Worm (Caenorhabditis elegans) whole organism, L2 larva: ENCODE measurements around the gene smim-14.
A peak's percentile ranks its signal among the peaks of the same experiment; 100 is the strongest.

ENCODE experiments used
- C34F6.9 ChIP-seq: fragments of 150-350 bp; optimal IDR thresholded peaks from 2 replicates; lab custom pipeline; 2014; ENCODE audit warnings: missing biosample characterization, missing genetic modification characterization
- F13H6.1 ChIP-seq: sonication (generic microtip); optimal IDR thresholded peaks from 2 replicates; lab custom pipeline; 2016; ENCODE audit warnings: missing genetic modification characterization, missing compliant biosample characterization
- R02D3.7 ChIP-seq: fragments of 150-350 bp; optimal IDR thresholded peaks from 2 replicates; lab custom pipeline; 2014; ENCODE audit warnings: missing biosample characterization, missing genetic modification characterization
- Y55F3AM.14 ChIP-seq: fragments of 200-800 bp; sonication (Bioruptor generic); optimal IDR thresholded peaks from 2 replicates; lab custom pipeline; 2018; ENCODE audit warnings: mild to moderate bottlenecking, missing genetic modification characterization, missing compliant biosample characterization
- ZK546.5 ChIP-seq: sonication (generic microtip); optimal IDR thresholded peaks from 2 replicates; lab custom pipeline; 2017; ENCODE audit warnings: missing biosample characterization, missing genetic modification characterization
- alr-1 ChIP-seq: fragments of 150-350 bp; optimal IDR thresholded peaks from 2 replicates; lab custom pipeline; 2014; ENCODE audit warnings: missing biosample characterization, missing genetic modification characterization
- blmp-1 ChIP-seq: sonication (generic microtip); optimal IDR thresholded peaks from 2 replicates; lab custom pipeline; 2017; ENCODE audit warnings: missing genetic modification characterization, mild to moderate bottlenecking, missing compliant biosample characterization, antibody characterized with exemption, moderate library complexity; ENCODE audit not compliant: insufficient read depth
- ceh-82 ChIP-seq: fragments of 150-350 bp; optimal IDR thresholded peaks from 2 replicates; lab custom pipeline; 2014; ENCODE audit warnings: missing biosample characterization, missing genetic modification characterization
- crh-2 ChIP-seq: sonication (generic microtip); optimal IDR thresholded peaks from 2 replicates; lab custom pipeline; 2017; ENCODE audit warnings: missing biosample characterization, missing genetic modification characterization
- dmd-4 ChIP-seq: sonication (generic microtip); optimal IDR thresholded peaks from 2 replicates; lab custom pipeline; 2017; ENCODE audit warnings: missing biosample characterization, missing genetic modification characterization
- egl-27 ChIP-seq: sonication (generic microtip); optimal IDR thresholded peaks from 3 replicates; lab custom pipeline; 2017; ENCODE audit warnings: missing biosample characterization, missing genetic modification reagents, missing genetic modification characterization
- elt-1 ChIP-seq: fragments of 150-350 bp; optimal IDR thresholded peaks from 2 replicates; lab custom pipeline; 2014; ENCODE audit warnings: missing biosample characterization, missing genetic modification characterization
- fos-1 ChIP-seq: fragments of 150-350 bp; optimal IDR thresholded peaks from 2 replicates; lab custom pipeline; 2014; ENCODE audit warnings: missing biosample characterization, missing genetic modification characterization
- gmeb-1 ChIP-seq: fragments of 150-350 bp; optimal IDR thresholded peaks from 2 replicates; lab custom pipeline; 2014; ENCODE audit warnings: missing biosample characterization, missing genetic modification characterization
- lin-11 ChIP-seq: fragments of 150-350 bp; sonication (generic microtip); optimal IDR thresholded peaks from 2 replicates; lab custom pipeline; 2014; ENCODE audit warnings: missing biosample characterization, missing genetic modification characterization, inconsistent platforms, mixed read lengths
- lin-13 ChIP-seq: fragments of 150-350 bp; optimal IDR thresholded peaks from 2 replicates; lab custom pipeline; 2014; ENCODE audit warnings: missing biosample characterization, missing genetic modification reagents, missing genetic modification characterization
- lin-39 ChIP-seq: fragments of 150-350 bp; optimal IDR thresholded peaks from 2 replicates; lab custom pipeline; 2014; ENCODE audit warnings: missing biosample characterization, missing genetic modification reagents, missing genetic modification characterization
- mbf-1 ChIP-seq: sonication (generic microtip); optimal IDR thresholded peaks from 2 replicates; lab custom pipeline; 2017; ENCODE audit warnings: missing biosample characterization, missing genetic modification characterization
- mdl-1 ChIP-seq, 2 experiments: fragments of 150-350 bp in 1 of 2; sonication (generic microtip) in 1 of 2; optimal IDR thresholded peaks; 2 replicates each; lab custom pipeline; 2017; ENCODE audit warnings: missing biosample characterization in 2 of 2, missing genetic modification characterization in 2 of 2
- nhr-10 ChIP-seq: sonication (generic microtip); optimal IDR thresholded peaks from 2 replicates; lab custom pipeline; 2017; ENCODE audit warnings: missing biosample characterization, missing genetic modification characterization
- nhr-11 ChIP-seq: fragments of 150-350 bp; optimal IDR thresholded peaks from 2 replicates; lab custom pipeline; 2014; ENCODE audit warnings: missing biosample characterization, missing genetic modification characterization
- nhr-129 ChIP-seq: fragments of 150-350 bp; optimal IDR thresholded peaks from 2 replicates; lab custom pipeline; 2014; ENCODE audit warnings: missing biosample characterization, missing genetic modification characterization
- nhr-21 ChIP-seq: fragments of 150-350 bp; optimal IDR thresholded peaks from 2 replicates; lab custom pipeline; 2014; ENCODE audit warnings: missing biosample characterization, missing genetic modification characterization
- nhr-23 ChIP-seq: fragments of 150-350 bp; optimal IDR thresholded peaks from 2 replicates; lab custom pipeline; 2014; ENCODE audit warnings: missing biosample characterization, missing genetic modification reagents, missing genetic modification characterization
- nhr-25 ChIP-seq: fragments of 150-350 bp; sonication (generic microtip); optimal IDR thresholded peaks from 3 replicates; lab custom pipeline; 2014; ENCODE audit warnings: missing biosample characterization, missing genetic modification characterization
- nhr-6 ChIP-seq: fragments of 150-350 bp; optimal IDR thresholded peaks from 2 replicates; lab custom pipeline; 2014; ENCODE audit warnings: missing biosample characterization, missing genetic modification characterization
- nhr-77 ChIP-seq: fragments of 150-350 bp; optimal IDR thresholded peaks from 2 replicates; lab custom pipeline; 2014; ENCODE audit warnings: missing biosample characterization, missing genetic modification characterization
- peb-1 ChIP-seq: fragments of 150-350 bp; optimal IDR thresholded peaks from 2 replicates; lab custom pipeline; 2014; ENCODE audit warnings: missing biosample characterization, missing genetic modification characterization
- sma-3 ChIP-seq: sonication (generic microtip); optimal IDR thresholded peaks from 2 replicates; lab custom pipeline; 2016; ENCODE audit warnings: missing genetic modification reagents, missing genetic modification characterization, missing compliant biosample characterization
- sma-9 ChIP-seq, 2 experiments: fragments of 150-350 bp in 1 of 2; sonication (generic microtip) in 1 of 2; optimal IDR thresholded peaks; 2 replicates each; lab custom pipeline; 2014 to 2016; ENCODE audit warnings: missing genetic modification characterization in 2 of 2, mild to moderate bottlenecking in 1 of 2, missing biosample characterization in 1 of 2, missing compliant biosample characterization in 1 of 2, missing genetic modification reagents in 1 of 2, moderate library complexity in 1 of 2
- snpc-4 ChIP-seq: fragments of 150-350 bp; optimal IDR thresholded peaks from 2 replicates; lab custom pipeline; 2014; ENCODE audit warnings: missing biosample characterization, missing genetic modification characterization
- unc-39 ChIP-seq: fragments of 150-350 bp; optimal IDR thresholded peaks from 2 replicates; lab custom pipeline; 2014; ENCODE audit warnings: missing biosample characterization, missing genetic modification characterization
- unc-55 ChIP-seq: fragments of 150-350 bp; sonication (generic microtip); optimal IDR thresholded peaks from 3 replicates; lab custom pipeline; 2014; ENCODE audit warnings: missing biosample characterization, missing genetic modification reagents, missing genetic modification characterization
- unc-62 ChIP-seq: fragments of 150-350 bp; optimal IDR thresholded peaks from 2 replicates; lab custom pipeline; 2014; ENCODE audit warnings: missing biosample characterization, missing genetic modification reagents, missing genetic modification characterization
- zag-1 ChIP-seq: fragments of 150-350 bp; optimal IDR thresholded peaks from 2 replicates; lab custom pipeline; 2014; ENCODE audit warnings: missing biosample characterization, missing genetic modification characterization
- ztf-1 ChIP-seq: fragments of 200-800 bp; sonication (Bioruptor generic); conservative IDR thresholded peaks from 2 replicates; pipeline ENCODE4 v1.3.6; 2022; ENCODE audit warnings: missing genetic modification characterization, missing compliant biosample characterization

smim-14 gene

DNA sequence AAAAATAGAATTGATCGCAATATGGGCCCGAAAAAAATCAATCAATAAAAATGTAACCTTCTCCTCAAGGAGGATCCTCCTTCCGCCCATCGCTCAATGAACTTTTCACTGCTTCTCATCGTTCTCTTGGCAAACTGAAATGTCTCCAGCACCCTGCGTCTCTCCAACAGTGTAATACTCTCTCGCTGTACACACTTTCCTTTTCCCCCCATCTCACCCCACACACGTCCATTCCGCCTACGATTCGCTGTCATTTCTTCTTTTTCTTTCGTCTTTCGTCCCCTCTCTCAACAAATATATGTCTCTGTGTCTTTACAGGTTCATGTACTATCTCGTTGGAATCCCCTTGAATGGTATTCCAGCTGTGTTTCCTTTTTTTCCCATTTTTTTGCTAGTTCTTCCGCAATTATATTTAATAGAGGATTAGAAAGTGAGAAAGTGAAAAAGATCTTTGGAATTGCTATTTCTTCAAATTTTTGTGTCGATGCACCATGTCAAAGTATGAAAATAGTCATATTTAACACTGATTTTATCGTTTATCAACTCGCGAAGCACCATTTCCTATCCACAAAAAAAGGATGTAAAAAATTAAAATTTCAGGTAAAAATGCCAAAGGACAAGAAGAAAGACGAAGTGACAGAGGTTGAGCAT, 2.0 kb upstream of the smim-14 start, which contains the start of gene rsu-1 (continued):
- no peak for TF ChIP-seq nhr-77 (tag; lab: Kevin White, UChicago)
- peak; percentile 58 for TF ChIP-seq sma-3 (GFP tag; lab: Kevin White, UChicago)
- TF ChIP-seq blmp-1 (tag; lab: Kevin White, UChicago): peak; percentile 74
- peak; percentile 59 for TF ChIP-seq sma-9 (GFP tag; optimal IDR thresholded peaks at IDR 0.05; lab: Kevin White, UChicago)
- TF ChIP-seq sma-9 (tag; optimal IDR thresholded peaks at IDR 0.05; lab: Kevin White, UChicago): no peak
- no peak for TF ChIP-seq dmd-4 (tag; lab: Kevin White, UChicago)
- no peak for TF ChIP-seq Y55F3AM.14 (GFP tag; lab: Kevin White, UChicago)
- TF ChIP-seq mdl-1 (tag; optimal IDR thresholded peaks at IDR 0.05; lab: Kevin White, UChicago): no peak
- TF ChIP-seq ztf-1: no peak
- peak; percentile 49 for TF ChIP-seq unc-55 (GFP tag; lab: Kevin White, UChicago)
- TF ChIP-seq elt-1 (tag; lab: Kevin White, UChicago): no peak
- no peak for TF ChIP-seq lin-39 (tag; lab: Kevin White, UChicago)
- TF ChIP-seq zag-1 (tag; lab: Kevin White, UChicago): no peak
- no peak for TF ChIP-seq lin-11 (tag; lab: Kevin White, UChicago)
- no peak for TF ChIP-seq nhr-11
- peak; percentile 50 for TF ChIP-seq crh-2 (tag; lab: Kevin White, UChicago)
- peak; percentile 28 for TF ChIP-seq egl-27 (tag; lab: Kevin White, UChicago)
- TF ChIP-seq nhr-6: peak; percentile 56
- no peak for TF ChIP-seq alr-1 (tag; lab: Kevin White, UChicago)
- peak; percentile 85 for TF ChIP-seq F13H6.1
- no peak for TF ChIP-seq R02D3.7 (tag; lab: Kevin White, UChicago)
- TF ChIP-seq C34F6.9: peak; percentile 75
- TF ChIP-seq nhr-23 (tag; lab: Kevin White, UChicago): no peak
- peak; percentile 78 for TF ChIP-seq fos-1
- TF ChIP-seq nhr-10 (tag; lab: Kevin White, UChicago): no peak
- no peak for TF ChIP-seq mbf-1 (tag; lab: Kevin White, UChicago)
- no peak for TF ChIP-seq ZK546.5 (tag; lab: Kevin White, UChicago)
- no peak for TF ChIP-seq ceh-82 (tag; lab: Kevin White, UChicago)
- TF ChIP-seq gmeb-1 (tag; lab: Kevin White, UChicago): peak; percentile 15
- TF ChIP-seq unc-39 (tag; lab: Kevin White, UChicago): no peak

DNA sequence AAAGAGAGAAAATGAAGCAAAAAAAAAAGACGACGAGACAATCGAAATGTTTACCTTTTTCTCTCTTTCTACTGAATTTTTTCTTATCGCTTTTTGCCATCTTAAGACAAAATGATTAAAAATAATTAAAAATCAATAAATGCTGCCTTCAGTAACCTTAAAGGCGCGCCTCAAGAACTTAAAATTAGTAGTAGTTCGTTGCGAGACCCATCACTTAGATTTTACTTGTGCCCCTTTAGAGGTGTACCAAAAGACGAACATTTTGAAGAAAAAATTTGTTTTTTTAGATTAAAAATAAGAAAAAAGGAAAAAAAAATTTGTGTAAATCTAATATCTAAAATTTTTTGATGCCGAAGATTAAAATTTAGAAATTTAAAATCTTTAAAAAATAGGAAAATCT, 1.4 kb upstream of the smim-14 start:
- TF ChIP-seq nhr-77 (tag; lab: Kevin White, UChicago) (no peak), nhr-129 (no peak), alr-1 (tag; lab: Kevin White, UChicago) (no peak), lin-39 (tag; lab: Kevin White, UChicago) (no peak), F13H6.1 (no peak), zag-1 (tag; lab: Kevin White, UChicago) (no peak), peb-1 (no peak), ztf-1 (no peak), nhr-6 (no peak), nhr-25 (tag; lab: Kevin White, UChicago) (no peak), lin-13 (GFP tag; lab: Kevin White, UChicago) (no peak)

DNA sequence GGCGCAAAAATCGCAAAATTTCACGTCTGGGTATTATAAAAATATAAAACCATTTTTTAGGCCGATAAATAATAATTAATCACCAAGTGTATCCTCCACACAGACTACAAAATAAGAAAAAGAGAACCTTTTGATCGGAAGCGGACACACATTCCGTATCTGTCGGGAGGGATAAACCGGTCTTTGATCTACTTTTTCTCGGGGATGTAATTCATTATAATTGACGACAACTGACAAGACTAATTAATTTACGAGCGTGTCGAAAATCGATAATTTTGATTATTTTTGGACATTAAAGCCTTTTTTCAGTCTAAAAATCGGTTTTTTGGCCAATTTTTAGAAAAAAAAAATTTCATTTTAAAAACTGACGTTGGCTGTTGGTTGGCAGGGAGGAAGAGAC, 887 bp upstream of the smim-14 start:
- TF ChIP-seq nhr-21 (tag; lab: Kevin White, UChicago): peak; percentile 22
- no peak for TF ChIP-seq nhr-25 (tag; lab: Kevin White, UChicago)
- TF ChIP-seq unc-62 (GFP tag; lab: Kevin White, UChicago): peak; percentile 1
- TF ChIP-seq snpc-4 (tag; lab: Kevin White, UChicago): no peak
- TF ChIP-seq sma-3 (GFP tag; lab: Kevin White, UChicago): peak; percentile 7
- TF ChIP-seq, all 48 proteins: peak for 3

DNA sequence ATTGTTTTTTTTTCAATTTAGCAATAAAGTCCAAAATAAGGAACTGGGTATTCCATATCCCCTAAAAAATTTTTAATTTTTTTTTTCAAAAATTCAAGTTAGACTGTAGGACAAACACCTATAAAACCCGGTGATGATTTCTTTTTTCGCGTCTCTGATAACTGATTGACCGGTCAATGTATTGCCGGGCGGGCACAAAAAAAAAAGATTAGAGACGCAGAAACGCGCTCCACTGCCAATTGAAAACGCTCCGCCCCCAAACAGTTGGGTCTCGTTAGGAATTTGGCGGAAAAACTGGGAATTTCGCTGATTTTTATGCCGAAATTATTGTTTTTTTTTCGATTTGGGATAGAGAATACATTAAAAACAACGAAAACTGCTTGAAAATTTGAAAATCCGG, 1.2 kb downstream of the smim-14 start:
- TF ChIP-seq dmd-4 (tag; lab: Kevin White, UChicago) (no peak), fos-1 (peak; percentile 39)
